Worm (Caenorhabditis elegans) whole organism, L3 larva: ENCODE data around the gene B0410.1.

Experiments
- R02D3.7 ChIP-seq: fragments of 150-350 bp; optimal IDR thresholded peaks from 2 replicates; lab custom pipeline; 2014; ENCODE audit warnings: missing biosample characterization, missing genetic modification characterization
- ZK546.5 ChIP-seq: sonication (generic microtip); optimal IDR thresholded peaks from 2 replicates; lab custom pipeline; 2017; ENCODE audit warnings: missing biosample characterization, missing genetic modification characterization
- aly-2 ChIP-seq: fragments of 150-350 bp; optimal IDR thresholded peaks from 2 replicates; lab custom pipeline; 2014; ENCODE audit warnings: missing biosample characterization, missing genetic modification characterization
- ama-1 ChIP-seq: fragments of 150-350 bp; optimal IDR thresholded peaks from 2 replicates; lab custom pipeline; 2018
- ceh-16 ChIP-seq: sonication (generic microtip); optimal IDR thresholded peaks from 2 replicates; lab custom pipeline; 2017; ENCODE audit warnings: missing biosample characterization, missing genetic modification characterization
- ceh-28 ChIP-seq: fragments of 150-350 bp; optimal IDR thresholded peaks from 2 replicates; lab custom pipeline; 2014; ENCODE audit warnings: missing biosample characterization, missing genetic modification reagents, missing genetic modification characterization
- ceh-82 ChIP-seq: fragments of 150-350 bp; optimal IDR thresholded peaks from 2 replicates; lab custom pipeline; 2014; ENCODE audit warnings: missing biosample characterization, missing genetic modification characterization
- ceh-9 ChIP-seq: sonication (generic microtip); optimal IDR thresholded peaks from 2 replicates; lab custom pipeline; 2018; ENCODE audit warnings: missing biosample characterization, missing genetic modification characterization
- daf-12 ChIP-seq: fragments of 150-350 bp; optimal IDR thresholded peaks from 2 replicates; lab custom pipeline; 2014; ENCODE audit warnings: missing biosample characterization, missing genetic modification reagents, missing genetic modification characterization
- egl-27 ChIP-seq: sonication (generic microtip); optimal IDR thresholded peaks from 4 replicates; lab custom pipeline; 2017; ENCODE audit warnings: missing biosample characterization, missing genetic modification reagents, missing genetic modification characterization
- egl-5 ChIP-seq: fragments of 150-350 bp; optimal IDR thresholded peaks from 2 replicates; lab custom pipeline; 2017; ENCODE audit warnings: missing biosample characterization, missing genetic modification reagents, missing genetic modification characterization, inconsistent platforms
- elt-1 ChIP-seq: fragments of 150-350 bp; optimal IDR thresholded peaks from 2 replicates; lab custom pipeline; 2014; ENCODE audit warnings: missing biosample characterization, missing genetic modification characterization
- elt-2 ChIP-seq: sonication (generic microtip); optimal IDR thresholded peaks from 2 replicates; lab custom pipeline; 2016; ENCODE audit warnings: missing genetic modification reagents, mild to moderate bottlenecking, missing genetic modification characterization, missing compliant biosample characterization
- elt-3 ChIP-seq, 3 experiments: fragments of 150-350 bp in 1 of 3; sonication (generic microtip) in 2 of 3; optimal IDR thresholded peaks; 2 replicates in 2 of 3; 4 replicates in 1 of 3; lab custom pipeline; 2014 to 2017; ENCODE audit warnings: missing biosample characterization in 3 of 3, missing genetic modification characterization in 3 of 3
- eor-1 ChIP-seq, 2 experiments: fragments of 150-350 bp; optimal IDR thresholded peaks; 2 replicates each; lab custom pipeline; 2014 to 2018; ENCODE audit warnings: missing biosample characterization in 2 of 2, missing genetic modification characterization in 2 of 2
- fkh-10 ChIP-seq: sonication (generic microtip); optimal IDR thresholded peaks from 2 replicates; lab custom pipeline; 2017; ENCODE audit warnings: missing biosample characterization, missing genetic modification reagents, missing genetic modification characterization
- fkh-2 ChIP-seq: fragments of 150-350 bp; optimal IDR thresholded peaks from 2 replicates; lab custom pipeline; 2014; ENCODE audit warnings: missing biosample characterization, missing genetic modification reagents, missing genetic modification characterization
- fos-1 ChIP-seq: fragments of 150-350 bp; optimal IDR thresholded peaks from 2 replicates; lab custom pipeline; 2014; ENCODE audit warnings: missing biosample characterization, missing genetic modification characterization
- hmg-11 ChIP-seq: sonication (generic microtip); optimal IDR thresholded peaks from 2 replicates; lab custom pipeline; 2016; ENCODE audit warnings: missing genetic modification characterization, missing compliant biosample characterization
- jun-1 ChIP-seq: fragments of 150-350 bp; optimal IDR thresholded peaks from 2 replicates; lab custom pipeline; 2014; ENCODE audit warnings: missing biosample characterization, missing genetic modification reagents, missing genetic modification characterization
- lin-15B ChIP-seq: fragments of 150-350 bp; optimal IDR thresholded peaks from 2 replicates; lab custom pipeline; 2014; ENCODE audit warnings: missing biosample characterization, missing genetic modification characterization
- lin-39 ChIP-seq: fragments of 150-350 bp; optimal IDR thresholded peaks from 2 replicates; lab custom pipeline; 2018; ENCODE audit warnings: missing biosample characterization, missing genetic modification reagents, missing genetic modification characterization
- lsy-12 ChIP-seq: sonication (generic microtip); optimal IDR thresholded peaks from 2 replicates; lab custom pipeline; 2016; ENCODE audit warnings: mild to moderate bottlenecking, missing genetic modification characterization, missing compliant biosample characterization
- mdl-1 ChIP-seq: fragments of 150-350 bp; optimal IDR thresholded peaks from 2 replicates; lab custom pipeline; 2014; ENCODE audit warnings: missing biosample characterization, missing genetic modification characterization
- mml-1 ChIP-seq: fragments of 150-350 bp; sonication (generic microtip); optimal IDR thresholded peaks from 3 replicates; lab custom pipeline; 2014; ENCODE audit warnings: missing biosample characterization, missing genetic modification characterization
- nfya-1 ChIP-seq: sonication (generic microtip); optimal IDR thresholded peaks from 2 replicates; lab custom pipeline; 2017; ENCODE audit warnings: missing genetic modification characterization, mild to moderate bottlenecking, missing compliant biosample characterization, antibody characterized with exemption, moderate library complexity; ENCODE audit not compliant: insufficient read depth
- nhr-11 ChIP-seq: fragments of 150-350 bp; optimal IDR thresholded peaks from 2 replicates; lab custom pipeline; 2014; ENCODE audit warnings: missing biosample characterization, missing genetic modification characterization
- nhr-12 ChIP-seq: fragments of 150-350 bp; optimal IDR thresholded peaks from 2 replicates; lab custom pipeline; 2014; ENCODE audit warnings: missing biosample characterization, missing genetic modification characterization
- nhr-23 ChIP-seq: fragments of 150-350 bp; optimal IDR thresholded peaks from 2 replicates; lab custom pipeline; 2014; ENCODE audit warnings: missing biosample characterization, missing genetic modification reagents, missing genetic modification characterization
- nhr-237 ChIP-seq: fragments of 150-350 bp; optimal IDR thresholded peaks from 2 replicates; lab custom pipeline; 2014; ENCODE audit warnings: missing biosample characterization, missing genetic modification characterization
- nhr-25 ChIP-seq: sonication (generic microtip); optimal IDR thresholded peaks from 2 replicates; lab custom pipeline; 2017; ENCODE audit warnings: missing biosample characterization, missing genetic modification characterization
- nhr-28 ChIP-seq: fragments of 150-350 bp; optimal IDR thresholded peaks from 2 replicates; lab custom pipeline; 2014; ENCODE audit warnings: missing biosample characterization, missing genetic modification characterization
- nhr-43 ChIP-seq: sonication (generic microtip); optimal IDR thresholded peaks from 2 replicates; lab custom pipeline; 2016; ENCODE audit warnings: mild to moderate bottlenecking, missing genetic modification characterization, missing compliant biosample characterization; ENCODE audit not compliant: poor library complexity, severe bottlenecking
- nhr-67 ChIP-seq: fragments of 150-350 bp; optimal IDR thresholded peaks from 2 replicates; lab custom pipeline; 2014; ENCODE audit warnings: missing biosample characterization, missing genetic modification characterization
- nhr-76 ChIP-seq: fragments of 150-350 bp; sonication (generic microtip); optimal IDR thresholded peaks from 5 replicates; lab custom pipeline; 2014; ENCODE audit warnings: missing biosample characterization, missing genetic modification characterization
- nhr-77 ChIP-seq: fragments of 150-350 bp; optimal IDR thresholded peaks from 2 replicates; lab custom pipeline; 2014; ENCODE audit warnings: missing biosample characterization, missing genetic modification characterization
- pha-4 ChIP-seq: fragments of 150-350 bp; optimal IDR thresholded peaks from 2 replicates; lab custom pipeline; 2014; ENCODE audit warnings: missing biosample characterization, missing genetic modification reagents, missing genetic modification characterization
- pqm-1 ChIP-seq: fragments of 150-350 bp; optimal IDR thresholded peaks from 2 replicates; lab custom pipeline; 2017; ENCODE audit warnings: missing biosample characterization, missing genetic modification characterization, inconsistent platforms
- sea-2 ChIP-seq: fragments of 150-350 bp; sonication (generic microtip); optimal IDR thresholded peaks from 4 replicates; lab custom pipeline; 2014; ENCODE audit warnings: missing biosample characterization, missing genetic modification reagents, missing genetic modification characterization
- skn-1 ChIP-seq: fragments of 150-350 bp; optimal IDR thresholded peaks from 2 replicates; lab custom pipeline; 2014; ENCODE audit warnings: missing biosample characterization, missing genetic modification characterization
- snpc-4 ChIP-seq: fragments of 150-350 bp; optimal IDR thresholded peaks from 2 replicates; lab custom pipeline; 2014; ENCODE audit warnings: missing biosample characterization, missing genetic modification characterization
- tbx-2 ChIP-seq: sonication (generic microtip); optimal IDR thresholded peaks from 2 replicates; lab custom pipeline; 2016; ENCODE audit warnings: mild to moderate bottlenecking, missing genetic modification characterization, missing compliant biosample characterization
- unc-39 ChIP-seq: sonication (generic microtip); optimal IDR thresholded peaks from 4 replicates; lab custom pipeline; 2017; ENCODE audit warnings: missing biosample characterization, missing genetic modification characterization
- unc-62 ChIP-seq: fragments of 150-350 bp; sonication (generic microtip); optimal IDR thresholded peaks from 4 replicates; lab custom pipeline; 2014; ENCODE audit warnings: missing biosample characterization, missing genetic modification reagents, missing genetic modification characterization
- zag-1 ChIP-seq: fragments of 150-350 bp; optimal IDR thresholded peaks from 2 replicates; lab custom pipeline; 2014; ENCODE audit warnings: missing biosample characterization, missing genetic modification characterization
- ztf-11 ChIP-seq: fragments of 150-350 bp; optimal IDR thresholded peaks from 2 replicates; lab custom pipeline; 2014; ENCODE audit warnings: missing biosample characterization, missing genetic modification characterization
- ztf-4 ChIP-seq: fragments of 150-350 bp; optimal IDR thresholded peaks from 2 replicates; lab custom pipeline; 2014; ENCODE audit warnings: missing biosample characterization, missing genetic modification characterization

B0410.1 gene

ce11 chrX:2857070-2857825, 37.1 kb upstream of the B0410.1 start, which contains the start of gene tra-4:
Gene tra-4, minus strand, starts transcription at chrX:2857603.
- TF ChIP-seq nhr-28 (tag; lab: Kevin White, UChicago) (no peak), lsy-12 (tag; lab: Kevin White, UChicago) (no peak), ceh-82 (tag; lab: Kevin White, UChicago) (no peak), pqm-1 (tag; lab: Kevin White, UChicago) (no peak), aly-2 (tag; lab: Kevin White, UChicago) (no peak), eor-1 (tag; optimal IDR thresholded peaks at IDR 0.05; lab: Kevin White, UChicago) (no peak), unc-39 (tag; lab: Kevin White, UChicago) (no peak), skn-1 (no peak), jun-1 (tag; lab: Kevin White, UChicago) (no peak), zag-1 (tag; lab: Kevin White, UChicago) (no peak), pha-4 (peak; percentile 26), ztf-11 (tag; lab: Kevin White, UChicago) (no peak), ceh-28 (tag; lab: Kevin White, UChicago) (no peak), mml-1 (no peak), ztf-4 (no peak), nfya-1 (tag; lab: Kevin White, UChicago) (peak; percentile 37), tbx-2 (tag; lab: Kevin White, UChicago) (no peak), sea-2 (no peak), ZK546.5 (tag; lab: Kevin White, UChicago) (no peak), nhr-25 (peak; percentile 46), fkh-2 (tag; lab: Kevin White, UChicago) (no peak), nhr-12 (tag; lab: Kevin White, UChicago) (no peak), elt-2 (tag; lab: Kevin White, UChicago) (no peak), nhr-43 (tag; lab: Kevin White, UChicago) (peak; percentile 6), unc-62 (GFP tag; lab: Kevin White, UChicago) (no peak), mdl-1 (tag; lab: Kevin White, UChicago) (no peak), lin-39 (tag; lab: Kevin White, UChicago) (no peak), egl-5 (no peak), elt-3 (tag; optimal IDR thresholded peaks at IDR 0.05; lab: Kevin White, UChicago) (no peak), daf-12 (no peak), nhr-76 (tag; lab: Kevin White, UChicago) (no peak), ama-1 (lab: Kevin White, UChicago) (no peak), lin-15B (tag; lab: Kevin White, UChicago) (no peak), nhr-237 (tag; lab: Kevin White, UChicago) (no peak), egl-27 (tag; lab: Kevin White, UChicago) (no peak), nhr-11 (tag; lab: Kevin White, UChicago) (no peak), nhr-23 (tag; lab: Kevin White, UChicago) (peak; percentile 57), nhr-67 (tag; lab: Kevin White, UChicago) (no peak), fkh-10 (no peak), ceh-16 (no peak), hmg-11 (tag; lab: Kevin White, UChicago) (no peak), snpc-4 (tag; lab: Kevin White, UChicago) (peak; percentile 36), elt-1 (tag; lab: Kevin White, UChicago) (no peak), nhr-77 (tag; lab: Kevin White, UChicago) (no peak), R02D3.7 (tag; lab: Kevin White, UChicago) (no peak), ceh-9 (tag; lab: Kevin White, UChicago) (no peak), fos-1 (tag; lab: Kevin White, UChicago) (no peak)
